Worm (Caenorhabditis elegans) whole organism, L4 larva: ENCODE results near the gene trpp-5.

Experiments
- D1046.2 ChIP-seq: fragments of 200-800 bp; sonication (Bioruptor generic); IDR thresholded peaks from 2 replicates; pipeline ENCODE4 v1.3.6; 2022; ENCODE audit warnings: missing genetic modification characterization, missing compliant biosample characterization
- F10B5.3 ChIP-seq: sonication (generic microtip); optimal IDR thresholded peaks from 2 replicates; lab custom pipeline; 2016; ENCODE audit warnings: mild to moderate bottlenecking, missing genetic modification characterization, missing compliant biosample characterization
- F37D6.2 ChIP-seq: sonication (generic microtip); optimal IDR thresholded peaks from 2 replicates; lab custom pipeline; 2016; ENCODE audit warnings: mild to moderate bottlenecking, missing genetic modification characterization, missing compliant biosample characterization
- F44E2.7 ChIP-seq: fragments of 200-800 bp; sonication (Bioruptor generic); IDR thresholded peaks from 2 replicates; pipeline ENCODE4 v2.1.2; 2022; ENCODE audit warnings: missing genetic modification characterization, missing compliant biosample characterization
- T26A8.4 ChIP-seq: fragments of 200-800 bp; sonication (Bioruptor generic); IDR thresholded peaks from 2 replicates; pipeline ENCODE4 v1.3.6; 2022; ENCODE audit warnings: missing genetic modification characterization, missing compliant biosample characterization
- Y105C5A.15 ChIP-seq: fragments of 200-800 bp; sonication (Bioruptor generic); IDR thresholded peaks from 2 replicates; pipeline ENCODE4 v1.3.6; 2022; ENCODE audit warnings: missing genetic modification characterization, missing compliant biosample characterization
- Y5F2A.4 ChIP-seq: fragments of 200-800 bp; sonication (Bioruptor generic); optimal IDR thresholded peaks from 2 replicates; lab custom pipeline; 2018; ENCODE audit warnings: mild to moderate bottlenecking, missing genetic modification characterization, missing compliant biosample characterization
- ZK546.5 ChIP-seq, 2 experiments: sonication (generic microtip); optimal IDR thresholded peaks; 2 replicates each; lab custom pipeline; 2017; ENCODE audit warnings: missing biosample characterization in 2 of 2, missing genetic modification characterization in 2 of 2
- aha-1 ChIP-seq: fragments of 150-350 bp; peaks from one replicate; lab custom pipeline; 2014; ENCODE audit warnings: missing biosample characterization, missing genetic modification characterization
- aly-2 ChIP-seq: sonication (generic microtip); optimal IDR thresholded peaks from 2 replicates; lab custom pipeline; 2018; ENCODE audit warnings: missing biosample characterization, missing genetic modification characterization
- ama-1 ChIP-seq: fragments of 150-350 bp; optimal IDR thresholded peaks from 2 replicates; lab custom pipeline; 2014; ENCODE audit warnings: inconsistent platforms, mixed read lengths
- arid-1 ChIP-seq: fragments of 200-800 bp; sonication (Bioruptor generic); conservative IDR thresholded peaks from 2 replicates; pipeline ENCODE4 v1.3.6; 2022; ENCODE audit warnings: missing genetic modification reagents, missing genetic modification characterization, missing compliant biosample characterization
- ceh-20 ChIP-seq: fragments of 200-800 bp; sonication (Bioruptor generic); IDR thresholded peaks from 2 replicates; pipeline ENCODE4 v1.3.6; 2022; ENCODE audit warnings: missing genetic modification reagents, missing genetic modification characterization, missing compliant biosample characterization
- ceh-28 ChIP-seq: fragments of 150-350 bp; optimal IDR thresholded peaks from 2 replicates; lab custom pipeline; 2014; ENCODE audit warnings: missing biosample characterization, missing genetic modification reagents, missing genetic modification characterization
- ceh-32 ChIP-seq: sonication (generic microtip); optimal IDR thresholded peaks from 2 replicates; lab custom pipeline; 2016; ENCODE audit warnings: mild to moderate bottlenecking, missing genetic modification characterization, missing compliant biosample characterization; ENCODE audit not compliant: poor library complexity
- ceh-44 ChIP-seq: fragments of 200-800 bp; sonication (Bioruptor generic); IDR thresholded peaks from 2 replicates; pipeline ENCODE4 v1.3.6; 2022; ENCODE audit warnings: missing genetic modification reagents, missing genetic modification characterization, missing compliant biosample characterization
- ceh-62 ChIP-seq: sonication (generic microtip); optimal IDR thresholded peaks from 2 replicates; lab custom pipeline; 2017; ENCODE audit warnings: missing biosample characterization, missing genetic modification characterization
- cey-2 ChIP-seq: sonication (generic microtip); optimal IDR thresholded peaks from 3 replicates; lab custom pipeline; 2017; ENCODE audit warnings: missing genetic modification characterization, mild to moderate bottlenecking, missing compliant biosample characterization, antibody characterized with exemption, borderline replicate concordance; ENCODE audit not compliant: insufficient read depth
- ctbp-1 ChIP-seq: fragments of 200-800 bp; sonication (Bioruptor generic); IDR thresholded peaks from 2 replicates; pipeline ENCODE4 v1.3.6; 2022; ENCODE audit warnings: missing genetic modification reagents, missing genetic modification characterization, missing compliant biosample characterization
- daf-12 ChIP-seq: fragments of 150-350 bp; optimal IDR thresholded peaks from 2 replicates; lab custom pipeline; 2014; ENCODE audit warnings: missing biosample characterization, missing genetic modification reagents, missing genetic modification characterization
- daf-16 ChIP-seq, 3 experiments: sonication (generic microtip); optimal IDR thresholded peaks; 2 replicates each; lab custom pipeline; 2016 to 2017; ENCODE audit warnings: missing genetic modification characterization in 3 of 3, missing genetic modification reagents in 3 of 3, mild to moderate bottlenecking in 2 of 3, missing compliant biosample characterization in 2 of 3, missing biosample characterization in 1 of 3, moderate library complexity in 1 of 3
- dmd-6 ChIP-seq: fragments of 200-800 bp; sonication (Bioruptor generic); IDR thresholded peaks from 2 replicates; pipeline ENCODE4 v1.3.6; 2022; ENCODE audit warnings: missing genetic modification reagents, missing genetic modification characterization, missing compliant biosample characterization
- duxl-1 ChIP-seq: sonication (generic microtip); optimal IDR thresholded peaks from 2 replicates; lab custom pipeline; 2016; ENCODE audit warnings: mild to moderate bottlenecking, missing genetic modification characterization, moderate library complexity, missing compliant biosample characterization; ENCODE audit not compliant: poor library complexity
- egl-27 ChIP-seq: sonication (generic microtip); optimal IDR thresholded peaks from 3 replicates; lab custom pipeline; 2017; ENCODE audit warnings: missing biosample characterization, missing genetic modification reagents, missing genetic modification characterization
- hif-1 ChIP-seq, 2 experiments: sonication (generic microtip); optimal IDR thresholded peaks; 2 replicates each; lab custom pipeline; 2016 to 2017; ENCODE audit warnings: missing compliant biosample characterization in 2 of 2, missing genetic modification characterization in 2 of 2, missing genetic modification reagents in 2 of 2, missing genotype in 2 of 2, mild to moderate bottlenecking in 1 of 2
- hlh-30 ChIP-seq: sonication (generic microtip); optimal IDR thresholded peaks from 2 replicates; lab custom pipeline; 2017; ENCODE audit warnings: antibody characterized with exemption, mild to moderate bottlenecking, missing genetic modification characterization, missing compliant biosample characterization; ENCODE audit not compliant: insufficient read depth
- hmg-1.1 ChIP-seq: fragments of 200-800 bp; sonication (Bioruptor generic); IDR thresholded peaks from 2 replicates; pipeline ENCODE4 v1.3.6; 2022; ENCODE audit warnings: missing genetic modification reagents, missing genetic modification characterization, missing compliant biosample characterization
- lin-1 ChIP-seq: fragments of 200-800 bp; sonication (Bioruptor generic); IDR thresholded peaks from 2 replicates; pipeline ENCODE4 v1.3.6; 2022; ENCODE audit warnings: missing genetic modification reagents, missing genetic modification characterization, missing compliant biosample characterization
- lir-3 ChIP-seq: sonication (generic microtip); optimal IDR thresholded peaks from 2 replicates; lab custom pipeline; 2016; ENCODE audit warnings: mild to moderate bottlenecking, missing genetic modification characterization, missing compliant biosample characterization
- madf-9 ChIP-seq: fragments of 200-800 bp; sonication (Bioruptor generic); conservative IDR thresholded peaks from 2 replicates; pipeline ENCODE4 v1.3.6; 2022; ENCODE audit warnings: missing genetic modification reagents, missing genetic modification characterization, missing compliant biosample characterization
- mdl-1 ChIP-seq, 2 experiments: fragments of 150-350 bp in 1 of 2; sonication (generic microtip) in 1 of 2; optimal IDR thresholded peaks; 2 replicates each; lab custom pipeline; 2014 to 2017; ENCODE audit warnings: missing biosample characterization in 2 of 2, missing genetic modification characterization in 2 of 2
- mdt-29 ChIP-seq: fragments of 200-800 bp; sonication (Bioruptor generic); IDR thresholded peaks from 2 replicates; pipeline ENCODE4 v1.3.6; 2022; ENCODE audit warnings: missing genetic modification reagents, missing genetic modification characterization, missing compliant biosample characterization
- mxl-2 ChIP-seq: fragments of 200-800 bp; sonication (Bioruptor generic); conservative IDR thresholded peaks from 2 replicates; pipeline ENCODE4 v1.3.6; 2022; ENCODE audit warnings: missing genetic modification reagents, missing genetic modification characterization, missing compliant biosample characterization
- mxl-3 ChIP-seq: fragments of 200-800 bp; sonication (Bioruptor generic); optimal IDR thresholded peaks from 2 replicates; lab custom pipeline; 2018; ENCODE audit warnings: mild to moderate bottlenecking, missing genetic modification characterization, missing compliant biosample characterization
- nhr-102 ChIP-seq: sonication (generic microtip); optimal IDR thresholded peaks from 2 replicates; lab custom pipeline; 2016; ENCODE audit warnings: mild to moderate bottlenecking, missing genetic modification characterization, moderate library complexity, missing compliant biosample characterization
- nhr-11 ChIP-seq: fragments of 150-350 bp; optimal IDR thresholded peaks from 2 replicates; lab custom pipeline; 2014; ENCODE audit warnings: missing biosample characterization, missing genetic modification characterization
- nhr-111 ChIP-seq: fragments of 200-800 bp; sonication (Bioruptor generic); optimal IDR thresholded peaks from 2 replicates; lab custom pipeline; 2018; ENCODE audit warnings: mild to moderate bottlenecking, missing genetic modification characterization, missing compliant biosample characterization
- nhr-25 ChIP-seq: sonication (generic microtip); optimal IDR thresholded peaks from 2 replicates; lab custom pipeline; 2017; ENCODE audit warnings: missing genetic modification characterization, mild to moderate bottlenecking, missing compliant biosample characterization, antibody characterized with exemption, moderate library complexity, borderline replicate concordance; ENCODE audit not compliant: insufficient read depth
- nhr-41 ChIP-seq: fragments of 200-800 bp; sonication (Bioruptor generic); IDR thresholded peaks from 2 replicates; pipeline ENCODE4 v1.3.6; 2022; ENCODE audit warnings: missing genetic modification reagents, missing genetic modification characterization, missing compliant biosample characterization
- nhr-42 ChIP-seq: fragments of 200-800 bp; sonication (Bioruptor generic); IDR thresholded peaks from 2 replicates; pipeline ENCODE4 v1.3.6; 2022; ENCODE audit warnings: missing genetic modification characterization, missing compliant biosample characterization
- nhr-77 ChIP-seq: fragments of 150-350 bp; optimal IDR thresholded peaks from 2 replicates; lab custom pipeline; 2014; ENCODE audit warnings: missing biosample characterization, missing genetic modification characterization
- php-3 ChIP-seq: fragments of 200-800 bp; sonication (Bioruptor generic); IDR thresholded peaks from 2 replicates; pipeline ENCODE4 v1.3.6; 2022; ENCODE audit warnings: missing genetic modification reagents, missing genetic modification characterization, missing compliant biosample characterization
- set-16 ChIP-seq: fragments of 200-800 bp; sonication (Bioruptor generic); IDR thresholded peaks from 2 replicates; pipeline ENCODE4 v1.3.6; 2022; ENCODE audit warnings: missing genetic modification reagents, missing genetic modification characterization, missing compliant biosample characterization
- snpc-4 ChIP-seq: fragments of 150-350 bp; optimal IDR thresholded peaks from 2 replicates; lab custom pipeline; 2014; ENCODE audit warnings: missing biosample characterization, missing genetic modification characterization
- spr-1 ChIP-seq: sonication (generic microtip); optimal IDR thresholded peaks from 2 replicates; lab custom pipeline; 2016; ENCODE audit warnings: mild to moderate bottlenecking, missing genetic modification characterization, missing compliant biosample characterization
- spr-3 ChIP-seq: fragments of 200-800 bp; sonication (Bioruptor generic); optimal IDR thresholded peaks from 2 replicates; lab custom pipeline; 2018; ENCODE audit warnings: mild to moderate bottlenecking, missing genetic modification characterization, missing compliant biosample characterization
- tag-97 ChIP-seq: fragments of 200-800 bp; sonication (Bioruptor generic); IDR thresholded peaks from 2 replicates; pipeline ENCODE4 v1.3.6; 2022; ENCODE audit warnings: missing genetic modification characterization, missing compliant biosample characterization
- unc-130 ChIP-seq: sonication (generic microtip); optimal IDR thresholded peaks from 2 replicates; lab custom pipeline; 2016; ENCODE audit warnings: missing genetic modification reagents, missing genetic modification characterization, missing compliant biosample characterization
- zag-1 ChIP-seq: fragments of 150-350 bp; optimal IDR thresholded peaks from 2 replicates; lab custom pipeline; 2014; ENCODE audit warnings: missing biosample characterization, missing genetic modification characterization
- zfp-3 ChIP-seq: fragments of 200-800 bp; sonication (Bioruptor generic); conservative IDR thresholded peaks from 2 replicates; pipeline ENCODE4 v1.3.6; 2022; ENCODE audit warnings: missing genetic modification reagents, missing genetic modification characterization, missing compliant biosample characterization

The trpp-5 gene

ce11 chrII:12222524-12222923 lies 20.3 kb upstream of the trpp-5 start:
- TF ChIP-seq T26A8.4 (no peak), F44E2.7 (GFP tag; lab: Robert Waterston, UW) (0 out of 2 replicates have a peak, but pooled peaks have one; percentile 60), lir-3 (tag; lab: Kevin White, UChicago) (no peak), cey-2 (tag; lab: Kevin White, UChicago) (no peak), ceh-28 (peak; percentile 65), hif-1 (tag; optimal IDR thresholded peaks at IDR 0.05; lab: Kevin White, UChicago) (peak in 1 of 2 experiments; percentile 40), madf-9 (peak; percentile 29; the same call in 1 of the 2 replicates), tag-97 (GFP tag; lab: Robert Waterston, UW) (no peak), nhr-111 (no peak), aha-1 (tag; lab: Kevin White, UChicago) (peak; percentile 98), daf-12 (no peak), nhr-102 (peak; percentile 6), hmg-1.1 (GFP tag; lab: Robert Waterston, UW) (peak; percentile 88), nhr-11 (tag; lab: Kevin White, UChicago) (peak; percentile 70), aly-2 (tag; lab: Kevin White, UChicago) (no peak), daf-16 (GFP tag; optimal IDR thresholded peaks at IDR 0.05; lab: Kevin White, UChicago) (peak in 1 of 2 experiments; percentile 37), daf-16 (tag; optimal IDR thresholded peaks at IDR 0.05; lab: Kevin White, UChicago) (peak; percentile 2), ZK546.5 (tag; optimal IDR thresholded peaks at IDR 0.05; lab: Kevin White, UChicago) (no peak), mxl-3 (GFP tag; lab: Kevin White, UChicago) (peak; percentile 85), ceh-44 (GFP tag; lab: Robert Waterston, UW) (no peak), unc-130 (GFP tag; lab: Kevin White, UChicago) (no peak), ceh-32 (tag; lab: Kevin White, UChicago) (no peak), nhr-41 (no peak), mdl-1 (tag; optimal IDR thresholded peaks at IDR 0.05; lab: Kevin White, UChicago) (peak; percentile 14 to 80), F37D6.2 (tag; lab: Kevin White, UChicago) (peak; percentile 67), zfp-3 (GFP tag; lab: Robert Waterston, UW) (no peak), spr-3 (peak; percentile 61), mxl-2 (no peak), ctbp-1 (peak; percentile 65; the same call in 1 of the 2 replicates), dmd-6 (GFP tag; lab: Robert Waterston, UW) (peak; percentile 52), mdt-29 (GFP tag; lab: Robert Waterston, UW) (no peak), nhr-42 (GFP tag; lab: Robert Waterston, UW) (no peak; the same call in 1 of the 2 replicates), D1046.2 (no peak), php-3 (GFP tag; lab: Robert Waterston, UW) (0 out of 2 replicates have a peak, but pooled peaks have one; percentile 13), Y105C5A.15 (GFP tag; lab: Robert Waterston, UW) (no peak), egl-27 (tag; lab: Kevin White, UChicago) (no peak), ceh-20 (GFP tag; lab: Robert Waterston, UW) (peak; percentile 58; the same call in 1 of the 2 replicates), set-16 (GFP tag; lab: Robert Waterston, UW) (peak; percentile 87), zag-1 (tag; lab: Kevin White, UChicago) (no peak), ama-1 (lab: Kevin White, UChicago) (no peak), spr-1 (tag; lab: Kevin White, UChicago) (peak; percentile 2), arid-1 (GFP tag; lab: Robert Waterston, UW) (peak; percentile 57), F10B5.3 (tag; lab: Kevin White, UChicago) (peak; percentile 9), Y5F2A.4 (GFP tag; lab: Kevin White, UChicago) (no peak), hlh-30 (tag; lab: Kevin White, UChicago) (peak; percentile 89), nhr-77 (tag; lab: Kevin White, UChicago) (peak; percentile 46), duxl-1 (tag; lab: Kevin White, UChicago) (no peak), ceh-62 (no peak), nhr-25 (tag; lab: Kevin White, UChicago) (peak; percentile 83), snpc-4 (tag; lab: Kevin White, UChicago) (no peak), lin-1 (GFP tag; lab: Robert Waterston, UW) (no peak)
